Worm (Caenorhabditis elegans) whole organism, L2 larva: ENCODE data around the gene cha-1.

ENCODE experiments used
- C34F6.9 ChIP-seq: fragments of 150-350 bp; optimal IDR thresholded peaks from 2 replicates; lab custom pipeline; 2014; ENCODE audit warnings: missing biosample characterization, missing genetic modification characterization
- F13H6.1 ChIP-seq: sonication (generic microtip); optimal IDR thresholded peaks from 2 replicates; lab custom pipeline; 2016; ENCODE audit warnings: missing genetic modification characterization, missing compliant biosample characterization
- Y55F3AM.14 ChIP-seq: fragments of 200-800 bp; sonication (Bioruptor generic); optimal IDR thresholded peaks from 2 replicates; lab custom pipeline; 2018; ENCODE audit warnings: mild to moderate bottlenecking, missing genetic modification characterization, missing compliant biosample characterization
- ZK546.5 ChIP-seq: sonication (generic microtip); optimal IDR thresholded peaks from 2 replicates; lab custom pipeline; 2017; ENCODE audit warnings: missing biosample characterization, missing genetic modification characterization
- alr-1 ChIP-seq: fragments of 150-350 bp; optimal IDR thresholded peaks from 2 replicates; lab custom pipeline; 2014; ENCODE audit warnings: missing biosample characterization, missing genetic modification characterization
- aly-2 ChIP-seq: fragments of 150-350 bp; optimal IDR thresholded peaks from 2 replicates; lab custom pipeline; 2014; ENCODE audit warnings: missing biosample characterization, missing genetic modification characterization
- ama-1 ChIP-seq: fragments of 150-350 bp; optimal IDR thresholded peaks from 2 replicates; lab custom pipeline; 2018; ENCODE audit warnings: inconsistent platforms
- blmp-1 ChIP-seq: sonication (generic microtip); optimal IDR thresholded peaks from 2 replicates; lab custom pipeline; 2017; ENCODE audit warnings: missing genetic modification characterization, mild to moderate bottlenecking, missing compliant biosample characterization, antibody characterized with exemption, moderate library complexity; ENCODE audit not compliant: insufficient read depth
- ceh-16 ChIP-seq: fragments of 150-350 bp; optimal IDR thresholded peaks from 2 replicates; lab custom pipeline; 2014; ENCODE audit warnings: missing biosample characterization, missing genetic modification characterization
- crh-2 ChIP-seq: sonication (generic microtip); optimal IDR thresholded peaks from 2 replicates; lab custom pipeline; 2017; ENCODE audit warnings: missing biosample characterization, missing genetic modification characterization
- egl-27 ChIP-seq: sonication (generic microtip); optimal IDR thresholded peaks from 3 replicates; lab custom pipeline; 2017; ENCODE audit warnings: missing biosample characterization, missing genetic modification reagents, missing genetic modification characterization
- elt-1 ChIP-seq: fragments of 150-350 bp; optimal IDR thresholded peaks from 2 replicates; lab custom pipeline; 2014; ENCODE audit warnings: missing biosample characterization, missing genetic modification characterization
- elt-3 ChIP-seq: sonication (generic microtip); optimal IDR thresholded peaks from 2 replicates; lab custom pipeline; 2017; ENCODE audit warnings: missing biosample characterization, missing genetic modification characterization
- fos-1 ChIP-seq: fragments of 150-350 bp; optimal IDR thresholded peaks from 2 replicates; lab custom pipeline; 2014; ENCODE audit warnings: missing biosample characterization, missing genetic modification characterization
- gmeb-1 ChIP-seq: fragments of 150-350 bp; optimal IDR thresholded peaks from 2 replicates; lab custom pipeline; 2014; ENCODE audit warnings: missing biosample characterization, missing genetic modification characterization
- lin-13 ChIP-seq: fragments of 150-350 bp; optimal IDR thresholded peaks from 2 replicates; lab custom pipeline; 2014; ENCODE audit warnings: missing biosample characterization, missing genetic modification reagents, missing genetic modification characterization
- lin-39 ChIP-seq: fragments of 150-350 bp; optimal IDR thresholded peaks from 2 replicates; lab custom pipeline; 2014; ENCODE audit warnings: missing biosample characterization, missing genetic modification reagents, missing genetic modification characterization
- lsy-2 ChIP-seq, 2 experiments: fragments of 150-350 bp in 1 of 2; sonication (generic microtip) in 1 of 2; optimal IDR thresholded peaks; 2 replicates each; lab custom pipeline; 2014 to 2017; ENCODE audit warnings: missing biosample characterization in 2 of 2, missing genetic modification characterization in 2 of 2
- mbf-1 ChIP-seq: sonication (generic microtip); optimal IDR thresholded peaks from 2 replicates; lab custom pipeline; 2017; ENCODE audit warnings: missing biosample characterization, missing genetic modification characterization
- mdl-1 ChIP-seq, 2 experiments: fragments of 150-350 bp in 1 of 2; sonication (generic microtip) in 1 of 2; optimal IDR thresholded peaks; 2 replicates each; lab custom pipeline; 2017; ENCODE audit warnings: missing biosample characterization in 2 of 2, missing genetic modification characterization in 2 of 2
- nhr-10 ChIP-seq: sonication (generic microtip); optimal IDR thresholded peaks from 2 replicates; lab custom pipeline; 2017; ENCODE audit warnings: missing biosample characterization, missing genetic modification characterization
- nhr-11 ChIP-seq: fragments of 150-350 bp; optimal IDR thresholded peaks from 2 replicates; lab custom pipeline; 2014; ENCODE audit warnings: missing biosample characterization, missing genetic modification characterization
- nhr-12 ChIP-seq: fragments of 150-350 bp; optimal IDR thresholded peaks from 2 replicates; lab custom pipeline; 2014; ENCODE audit warnings: missing biosample characterization, missing genetic modification characterization
- nhr-129 ChIP-seq: fragments of 150-350 bp; optimal IDR thresholded peaks from 2 replicates; lab custom pipeline; 2014; ENCODE audit warnings: missing biosample characterization, missing genetic modification characterization
- nhr-21 ChIP-seq: fragments of 150-350 bp; optimal IDR thresholded peaks from 2 replicates; lab custom pipeline; 2014; ENCODE audit warnings: missing biosample characterization, missing genetic modification characterization
- nhr-23 ChIP-seq: fragments of 150-350 bp; optimal IDR thresholded peaks from 2 replicates; lab custom pipeline; 2014; ENCODE audit warnings: missing biosample characterization, missing genetic modification reagents, missing genetic modification characterization
- nhr-237 ChIP-seq: fragments of 150-350 bp; optimal IDR thresholded peaks from 2 replicates; lab custom pipeline; 2014; ENCODE audit warnings: missing biosample characterization, missing genetic modification characterization
- nhr-25 ChIP-seq: fragments of 150-350 bp; sonication (generic microtip); optimal IDR thresholded peaks from 3 replicates; lab custom pipeline; 2014; ENCODE audit warnings: missing biosample characterization, missing genetic modification characterization
- nhr-77 ChIP-seq: fragments of 150-350 bp; optimal IDR thresholded peaks from 2 replicates; lab custom pipeline; 2014; ENCODE audit warnings: missing biosample characterization, missing genetic modification characterization
- sem-4 ChIP-seq: fragments of 150-350 bp; optimal IDR thresholded peaks from 2 replicates; lab custom pipeline; 2014; ENCODE audit warnings: missing biosample characterization, missing genetic modification reagents, missing genetic modification characterization
- skn-1 ChIP-seq: sonication (generic microtip); optimal IDR thresholded peaks from 2 replicates; lab custom pipeline; 2017; ENCODE audit warnings: missing biosample characterization, missing genetic modification characterization
- sma-3 ChIP-seq: sonication (generic microtip); optimal IDR thresholded peaks from 2 replicates; lab custom pipeline; 2016; ENCODE audit warnings: missing genetic modification reagents, missing genetic modification characterization, missing compliant biosample characterization
- sma-9 ChIP-seq, 2 experiments: fragments of 150-350 bp in 1 of 2; sonication (generic microtip) in 1 of 2; optimal IDR thresholded peaks; 2 replicates each; lab custom pipeline; 2014 to 2016; ENCODE audit warnings: missing genetic modification characterization in 2 of 2, mild to moderate bottlenecking in 1 of 2, missing biosample characterization in 1 of 2, missing compliant biosample characterization in 1 of 2, missing genetic modification reagents in 1 of 2, moderate library complexity in 1 of 2
- snpc-4 ChIP-seq: fragments of 150-350 bp; optimal IDR thresholded peaks from 2 replicates; lab custom pipeline; 2014; ENCODE audit warnings: missing biosample characterization, missing genetic modification characterization
- unc-55 ChIP-seq: fragments of 150-350 bp; sonication (generic microtip); optimal IDR thresholded peaks from 3 replicates; lab custom pipeline; 2014; ENCODE audit warnings: missing biosample characterization, missing genetic modification reagents, missing genetic modification characterization
- unc-62 ChIP-seq: fragments of 150-350 bp; optimal IDR thresholded peaks from 2 replicates; lab custom pipeline; 2014; ENCODE audit warnings: missing biosample characterization, missing genetic modification reagents, missing genetic modification characterization
- ztf-1 ChIP-seq: fragments of 200-800 bp; sonication (Bioruptor generic); conservative IDR thresholded peaks from 2 replicates; pipeline ENCODE4 v1.3.6; 2022; ENCODE audit warnings: missing genetic modification characterization, missing compliant biosample characterization
- ztf-11 ChIP-seq: sonication (generic microtip); optimal IDR thresholded peaks from 2 replicates; lab custom pipeline; 2017; ENCODE audit warnings: missing biosample characterization, missing genetic modification characterization
- ztf-4 ChIP-seq: fragments of 150-350 bp; optimal IDR thresholded peaks from 2 replicates; lab custom pipeline; 2014; ENCODE audit warnings: missing biosample characterization, missing genetic modification characterization

cha-1 gene

DNA sequence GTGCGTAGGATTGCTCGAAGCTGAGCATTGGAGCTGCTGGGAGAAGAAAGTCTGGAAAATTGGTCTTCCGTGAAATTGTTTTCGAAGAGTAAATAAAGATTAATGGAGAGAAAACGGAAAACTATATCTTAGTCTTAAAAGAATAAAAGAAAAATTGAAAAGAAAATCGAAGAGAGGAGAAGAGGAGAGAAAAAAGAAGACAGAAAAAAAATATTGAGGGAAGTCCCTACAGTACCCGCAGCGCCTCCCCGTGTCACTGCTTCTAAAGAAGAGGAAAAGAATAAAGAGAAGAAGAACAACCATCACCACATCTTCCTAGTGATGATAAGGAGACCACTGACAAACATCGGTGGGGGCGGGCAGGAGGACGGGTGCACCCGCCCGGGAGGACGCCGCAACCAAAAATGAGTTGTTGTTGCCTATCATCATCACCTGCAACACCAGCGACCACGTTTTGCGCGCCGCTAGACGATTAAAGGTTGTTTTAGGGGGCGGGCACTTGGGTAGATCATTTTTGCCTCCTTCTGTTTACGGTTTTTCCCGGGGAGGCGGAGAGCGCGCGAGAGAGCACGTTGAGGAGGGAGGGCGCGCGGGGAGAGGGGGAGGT is 24.2 kb upstream of the cha-1 start, which contains the start of gene CC8.2:
CC8.2 (minus strand) TSS at position 51 of the 607 bp plus-strand sequence.
- TF ChIP-seq nhr-77 (no peak), lin-13 (GFP tag; lab: Kevin White, UChicago) (no peak), blmp-1 (tag; lab: Kevin White, UChicago) (peak; percentile 65), ztf-11 (tag; lab: Kevin White, UChicago) (no peak), snpc-4 (tag; lab: Kevin White, UChicago) (no peak), nhr-129 (peak; percentile 81), nhr-25 (tag; lab: Kevin White, UChicago) (peak; percentile 71), sma-9 (GFP tag; optimal IDR thresholded peaks at IDR 0.05; lab: Kevin White, UChicago) (peak; percentile 91), sma-9 (tag; optimal IDR thresholded peaks at IDR 0.05; lab: Kevin White, UChicago) (no peak), unc-62 (GFP tag; lab: Kevin White, UChicago) (no peak), nhr-10 (tag; lab: Kevin White, UChicago) (no peak), nhr-12 (tag; lab: Kevin White, UChicago) (no peak), nhr-11 (tag; lab: Kevin White, UChicago) (no peak), lin-39 (tag; lab: Kevin White, UChicago) (no peak), nhr-23 (tag; lab: Kevin White, UChicago) (no peak), unc-55 (GFP tag; lab: Kevin White, UChicago) (no peak), Y55F3AM.14 (GFP tag; lab: Kevin White, UChicago) (peak; percentile 38), alr-1 (tag; lab: Kevin White, UChicago) (no peak), lsy-2 (tag; optimal IDR thresholded peaks at IDR 0.05; lab: Kevin White, UChicago) (peak in 1 of 2 experiments; percentile 15), ceh-16 (tag; lab: Kevin White, UChicago) (no peak), crh-2 (tag; lab: Kevin White, UChicago) (no peak), mbf-1 (tag; lab: Kevin White, UChicago) (no peak), mdl-1 (tag; optimal IDR thresholded peaks at IDR 0.05; lab: Kevin White, UChicago) (peak; percentile 15 to 41), aly-2 (tag; lab: Kevin White, UChicago) (no peak), C34F6.9 (tag; lab: Kevin White, UChicago) (no peak), ztf-1 (no peak), skn-1 (tag; lab: Kevin White, UChicago) (no peak), ama-1 (no peak), ZK546.5 (tag; lab: Kevin White, UChicago) (no peak), nhr-237 (tag; lab: Kevin White, UChicago) (no peak), elt-1 (tag; lab: Kevin White, UChicago) (no peak), elt-3 (tag; lab: Kevin White, UChicago) (no peak), nhr-21 (peak; percentile 82), F13H6.1 (peak; percentile 11), gmeb-1 (tag; lab: Kevin White, UChicago) (peak; percentile 15), fos-1 (no peak), sem-4 (tag; lab: Kevin White, UChicago) (no peak), sma-3 (peak; percentile 55), egl-27 (peak; percentile 20)

DNA sequence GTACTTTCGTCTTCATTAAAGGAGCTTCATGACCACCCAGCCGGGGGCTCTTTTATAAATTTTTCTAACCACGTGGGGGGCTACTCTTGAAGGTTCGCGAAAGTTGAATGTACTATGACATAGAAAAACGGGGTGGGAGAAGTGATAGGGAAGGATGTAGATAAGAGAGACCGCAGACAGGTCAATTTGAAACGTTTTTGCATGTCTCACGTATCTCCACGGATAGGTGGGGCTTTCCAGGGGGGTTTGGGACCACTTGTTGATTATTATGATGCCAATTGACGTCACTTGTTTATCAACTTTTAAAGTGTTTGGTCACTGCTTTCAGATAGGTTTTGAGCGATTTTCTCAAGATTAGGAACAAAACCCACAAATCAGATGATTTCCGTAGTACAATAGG is 23.1 kb upstream of the cha-1 start:
- TF ChIP-seq lin-13 (GFP tag; lab: Kevin White, UChicago) (no peak), nhr-25 (tag; lab: Kevin White, UChicago) (peak; percentile 43), sma-3 (no peak), alr-1 (tag; lab: Kevin White, UChicago) (no peak), F13H6.1 (peak; percentile 82), ztf-1 (no peak), sma-9 (GFP tag; optimal IDR thresholded peaks at IDR 0.05; lab: Kevin White, UChicago) (peak; percentile 77), sma-9 (tag; optimal IDR thresholded peaks at IDR 0.05; lab: Kevin White, UChicago) (no peak), nhr-237 (tag; lab: Kevin White, UChicago) (no peak), gmeb-1 (tag; lab: Kevin White, UChicago) (peak; percentile 9), ztf-4 (tag; lab: Kevin White, UChicago) (peak; percentile 52), lsy-2 (tag; optimal IDR thresholded peaks at IDR 0.05; lab: Kevin White, UChicago) (peak in 1 of 2 experiments; percentile 41), nhr-129 (peak; percentile 59), crh-2 (tag; lab: Kevin White, UChicago) (peak; percentile 13), C34F6.9 (tag; lab: Kevin White, UChicago) (peak; percentile 26)
